Worm (Caenorhabditis elegans) whole organism, young adult: Measurements from ENCODE around the gene algn-9.
A peak's percentile ranks its signal among the peaks of the same experiment; 100 is the strongest.

Experiments
- B0035.1 ChIP-seq: sonication (generic microtip); optimal IDR thresholded peaks from 2 replicates; lab custom pipeline; 2016; ENCODE audit warnings: missing genetic modification characterization, mild to moderate bottlenecking, missing compliant biosample characterization, missing genotype, missing genetic modification reagents
- B0261.1 ChIP-seq: sonication (generic microtip); optimal IDR thresholded peaks from 2 replicates; lab custom pipeline; 2016; ENCODE audit warnings: mild to moderate bottlenecking, missing genetic modification characterization, moderate library complexity, missing compliant biosample characterization
- B0336.3 ChIP-seq: fragments of 200-800 bp; sonication (Bioruptor generic); IDR thresholded peaks from 2 replicates; pipeline ENCODE4 v1.3.6; 2022; ENCODE audit warnings: missing genetic modification characterization, missing compliant biosample characterization
- C06A6.2 ChIP-seq: fragments of 200-800 bp; sonication (Bioruptor generic); conservative IDR thresholded peaks from 2 replicates; pipeline ENCODE4 v1.3.6; 2022; ENCODE audit warnings: missing genetic modification characterization, missing compliant biosample characterization
- F10E7.11 ChIP-seq: sonication (generic microtip); optimal IDR thresholded peaks from 2 replicates; lab custom pipeline; 2017; ENCODE audit warnings: mild to moderate bottlenecking, missing genetic modification characterization, moderate library complexity, missing compliant biosample characterization
- F23B12.7 ChIP-seq: sonication (generic microtip); optimal IDR thresholded peaks from 2 replicates; lab custom pipeline; 2017; ENCODE audit warnings: missing genetic modification characterization, mild to moderate bottlenecking, missing compliant biosample characterization, antibody characterized with exemption, moderate library complexity; ENCODE audit not compliant: insufficient read depth
- F52B5.7 ChIP-seq: sonication (generic microtip); optimal IDR thresholded peaks from 2 replicates; lab custom pipeline; 2016; ENCODE audit warnings: mild to moderate bottlenecking, missing genetic modification characterization, missing compliant biosample characterization
- F55B11.4 ChIP-seq: sonication (generic microtip); optimal IDR thresholded peaks from 2 replicates; lab custom pipeline; 2016; ENCODE audit warnings: missing compliant biosample characterization, missing genetic modification characterization, borderline replicate concordance; ENCODE audit not compliant: insufficient read depth
- F57A8.1 ChIP-seq: fragments of 200-800 bp; sonication (Bioruptor generic); optimal IDR thresholded peaks from 2 replicates; lab custom pipeline; 2018; ENCODE audit warnings: mild to moderate bottlenecking, missing genetic modification characterization, moderate library complexity, missing compliant biosample characterization
- F57C9.4 ChIP-seq: sonication (generic microtip); optimal IDR thresholded peaks from 2 replicates; lab custom pipeline; 2017; ENCODE audit warnings: mild to moderate bottlenecking, missing genetic modification characterization, missing compliant biosample characterization
- Y53F4B.3 ChIP-seq: fragments of 200-800 bp; sonication (Bioruptor generic); IDR thresholded peaks from 2 replicates; pipeline ENCODE4 v1.3.6; 2022; ENCODE audit warnings: missing genetic modification reagents, missing genetic modification characterization, missing compliant biosample characterization
- Y53G8AR.9 ChIP-seq: fragments of 200-800 bp; sonication (Bioruptor generic); conservative IDR thresholded peaks from 2 replicates; pipeline ENCODE4 v1.3.6; 2022; ENCODE audit warnings: missing genetic modification reagents, missing genetic modification characterization, missing compliant biosample characterization
- Y56A3A.18 ChIP-seq: fragments of 200-800 bp; sonication (Bioruptor generic); IDR thresholded peaks from 2 replicates; pipeline ENCODE4 v1.3.6; 2022; ENCODE audit warnings: missing genetic modification reagents, missing genetic modification characterization, missing compliant biosample characterization
- Y79H2A.3 ChIP-seq: fragments of 200-800 bp; sonication (Bioruptor generic); conservative IDR thresholded peaks from 2 replicates; pipeline ENCODE4 v1.3.6; 2022; ENCODE audit warnings: missing genetic modification reagents, missing genetic modification characterization, missing compliant biosample characterization
- akir-1 ChIP-seq: fragments of 200-800 bp; sonication (Bioruptor generic); optimal IDR thresholded peaks from 2 replicates; lab custom pipeline; 2018; ENCODE audit warnings: mild to moderate bottlenecking, missing genetic modification characterization, moderate library complexity, missing compliant biosample characterization
- atf-7 ChIP-seq: sonication (generic microtip); optimal IDR thresholded peaks from 2 replicates; lab custom pipeline; 2017; ENCODE audit warnings: mild to moderate bottlenecking, missing genetic modification characterization, missing compliant biosample characterization
- attf-3 ChIP-seq: fragments of 200-800 bp; sonication (Bioruptor generic); conservative IDR thresholded peaks from 2 replicates; pipeline ENCODE4 v1.3.6; 2022; ENCODE audit warnings: missing genetic modification reagents, missing genetic modification characterization, missing compliant biosample characterization
- bed-1 ChIP-seq: fragments of 200-800 bp; sonication (Bioruptor generic); IDR thresholded peaks from 2 replicates; pipeline ENCODE4 v1.3.6; 2022; ENCODE audit warnings: missing genetic modification reagents, missing genetic modification characterization, missing compliant biosample characterization
- bed-2 ChIP-seq: fragments of 200-800 bp; sonication (Bioruptor generic); IDR thresholded peaks from 2 replicates; pipeline ENCODE4 v1.3.6; 2022; ENCODE audit warnings: missing genetic modification reagents, missing genetic modification characterization, missing compliant biosample characterization
- ceh-91 ChIP-seq: fragments of 200-800 bp; sonication (Bioruptor generic); IDR thresholded peaks from 2 replicates; pipeline ENCODE4 v1.3.6; 2022; ENCODE audit warnings: missing genetic modification reagents, missing genetic modification characterization, missing compliant biosample characterization
- chd-7 ChIP-seq: sonication (generic microtip); optimal IDR thresholded peaks from 2 replicates; lab custom pipeline; 2016; ENCODE audit warnings: mild to moderate bottlenecking, missing genetic modification characterization, moderate library complexity, missing compliant biosample characterization
- ets-4 ChIP-seq: fragments of 200-800 bp; sonication (Bioruptor generic); optimal IDR thresholded peaks from 2 replicates; lab custom pipeline; 2018; ENCODE audit warnings: mild to moderate bottlenecking, missing genetic modification characterization, missing compliant biosample characterization
- him-1 ChIP-seq: sonication (generic microtip); optimal IDR thresholded peaks from 2 replicates; lab custom pipeline; 2016; ENCODE audit warnings: missing genotype, missing genetic modification reagents, missing genetic modification characterization, missing compliant biosample characterization
- hmg-1.2 ChIP-seq: fragments of 200-800 bp; sonication (Bioruptor generic); IDR thresholded peaks from 2 replicates; pipeline ENCODE4 v1.3.6; 2022; ENCODE audit warnings: missing genetic modification reagents, missing genetic modification characterization, missing compliant biosample characterization
- hmg-20 ChIP-seq: fragments of 200-800 bp; sonication (Bioruptor generic); IDR thresholded peaks from 2 replicates; pipeline ENCODE4 v1.3.6; 2022; ENCODE audit warnings: missing genetic modification reagents, missing genetic modification characterization, missing compliant biosample characterization
- let-526 ChIP-seq: fragments of 200-800 bp; sonication (Bioruptor generic); IDR thresholded peaks from 2 replicates; pipeline ENCODE4 v1.3.6; 2022; ENCODE audit warnings: missing genetic modification reagents, missing genetic modification characterization, missing compliant biosample characterization
- lin-26 ChIP-seq: fragments of 200-800 bp; sonication (Bioruptor generic); IDR thresholded peaks from 2 replicates; pipeline ENCODE4 v1.3.6; 2022; ENCODE audit warnings: missing genetic modification reagents, missing genetic modification characterization, missing compliant biosample characterization
- lin-35 ChIP-seq, 3 experiments: fragments of 150-350 bp in 2 of 3; sonication (generic microtip) in 1 of 3; optimal IDR thresholded peaks; 2 replicates each; lab custom pipeline; 2014 to 2018; ENCODE audit warnings: missing biosample characterization in 3 of 3, missing genetic modification characterization in 3 of 3, missing genetic modification reagents in 3 of 3
- lin-40 ChIP-seq: sonication (generic microtip); optimal IDR thresholded peaks from 2 replicates; lab custom pipeline; 2016; ENCODE audit warnings: missing genetic modification characterization, mild to moderate bottlenecking, missing compliant biosample characterization, missing genotype, missing genetic modification reagents
- lsl-1 ChIP-seq: fragments of 200-800 bp; sonication (Bioruptor generic); optimal IDR thresholded peaks from 2 replicates; lab custom pipeline; 2018; ENCODE audit warnings: mild to moderate bottlenecking, missing genetic modification characterization, moderate library complexity, missing compliant biosample characterization
- madf-3 ChIP-seq: fragments of 200-800 bp; sonication (Bioruptor generic); IDR thresholded peaks from 2 replicates; pipeline ENCODE4 v1.3.6; 2022; ENCODE audit warnings: missing genetic modification reagents, missing genetic modification characterization, missing compliant biosample characterization
- madf-8 ChIP-seq: fragments of 200-800 bp; sonication (Bioruptor generic); conservative IDR thresholded peaks from 2 replicates; pipeline ENCODE4 v1.3.6; 2022; ENCODE audit warnings: missing genetic modification reagents, missing genetic modification characterization, missing compliant biosample characterization
- nhr-179 ChIP-seq: sonication (generic microtip); optimal IDR thresholded peaks from 2 replicates; lab custom pipeline; 2016; ENCODE audit warnings: mild to moderate bottlenecking, missing genetic modification characterization, missing compliant biosample characterization
- nhr-27 ChIP-seq: fragments of 200-800 bp; sonication (Bioruptor generic); optimal IDR thresholded peaks from 2 replicates; lab custom pipeline; 2018; ENCODE audit warnings: mild to moderate bottlenecking, missing genetic modification characterization, moderate library complexity, missing compliant biosample characterization
- nhr-80 ChIP-seq: sonication (generic microtip); optimal IDR thresholded peaks from 2 replicates; lab custom pipeline; 2016; ENCODE audit warnings: missing genetic modification characterization, missing compliant biosample characterization
- nhr-90 ChIP-seq: sonication (generic microtip); optimal IDR thresholded peaks from 2 replicates; lab custom pipeline; 2016; ENCODE audit warnings: missing genotype, mild to moderate bottlenecking, missing genetic modification characterization, missing compliant biosample characterization
- rcor-1 ChIP-seq: fragments of 200-800 bp; sonication (Bioruptor generic); IDR thresholded peaks from 2 replicates; pipeline ENCODE4 v1.3.6; 2022; ENCODE audit warnings: missing genetic modification reagents, missing genetic modification characterization, missing compliant biosample characterization
- rpc-1 ChIP-seq, 2 experiments: fragments of 150-350 bp in 1 of 2; sonication (generic microtip) in 1 of 2; optimal IDR thresholded peaks; 2 replicates each; lab custom pipeline; 2014 to 2018; ENCODE audit warnings: missing biosample characterization in 1 of 2, missing genetic modification characterization in 1 of 2, missing genetic modification reagents in 1 of 2, missing genotype in 1 of 2
- somi-1 ChIP-seq: fragments of 200-800 bp; sonication (Bioruptor generic); optimal IDR thresholded peaks from 2 replicates; lab custom pipeline; 2018; ENCODE audit warnings: mild to moderate bottlenecking, missing genetic modification characterization, missing compliant biosample characterization
- tlf-1 ChIP-seq: fragments of 200-800 bp; sonication (Bioruptor generic); optimal IDR thresholded peaks from 2 replicates; lab custom pipeline; 2018; ENCODE audit warnings: mild to moderate bottlenecking, missing genetic modification characterization, missing compliant biosample characterization
- unc-62 ChIP-seq: fragments of 150-350 bp; optimal IDR thresholded peaks from 2 replicates; lab custom pipeline; 2014; ENCODE audit warnings: missing biosample characterization, missing genetic modification reagents, missing genetic modification characterization
- zfh-2 ChIP-seq: fragments of 200-800 bp; sonication (Bioruptor generic); conservative IDR thresholded peaks from 2 replicates; pipeline ENCODE4 v1.3.6; 2022; ENCODE audit warnings: missing genetic modification reagents, missing genetic modification characterization, missing compliant biosample characterization
- zim-3 ChIP-seq: sonication (generic microtip); optimal IDR thresholded peaks from 2 replicates; lab custom pipeline; 2017; ENCODE audit warnings: mild to moderate bottlenecking, missing genetic modification characterization, moderate library complexity, missing compliant biosample characterization
- ztf-28 ChIP-seq: fragments of 200-800 bp; sonication (Bioruptor generic); IDR thresholded peaks from 2 replicates; pipeline ENCODE4 v1.3.6; 2022; ENCODE audit warnings: missing genetic modification reagents, missing genetic modification characterization, missing compliant biosample characterization
- ztf-6 ChIP-seq: fragments of 200-800 bp; sonication (Bioruptor generic); IDR thresholded peaks from 2 replicates; pipeline ENCODE4 v1.3.6; 2022; ENCODE audit warnings: missing genetic modification reagents, missing genetic modification characterization, missing compliant biosample characterization

algn-9 gene

ce11 chrII:10543457-10544137 is 40.5 kb upstream of the algn-9 start (continued):
- TF ChIP-seq lin-35 (GFP tag; optimal IDR thresholded peaks at IDR 0.05; lab: Kevin White, UChicago) (peak in 1 of 3 experiments; percentile 23), C06A6.2 (GFP tag; lab: Robert Waterston, UW) (no peak), him-1 (no peak), somi-1 (GFP tag; lab: Kevin White, UChicago) (no peak), B0261.1 (tag; lab: Kevin White, UChicago) (no peak), hmg-1.2 (peak; percentile 40), ztf-28 (GFP tag; lab: Robert Waterston, UW) (peak; percentile 40; the same call in 1 of the 2 replicates), Y79H2A.3 (GFP tag; lab: Robert Waterston, UW) (no peak), rcor-1 (GFP tag; lab: Robert Waterston, UW) (0 out of 2 replicates have a peak, but pooled peaks have one; percentile 19), F10E7.11 (tag; lab: Kevin White, UChicago) (no peak), tlf-1 (no peak), lsl-1 (GFP tag; lab: Kevin White, UChicago) (peak; percentile 18), lin-26 (GFP tag; lab: Robert Waterston, UW) (no peak; the same call in none of the 2 replicates), nhr-90 (tag; lab: Kevin White, UChicago) (no peak), chd-7 (tag; lab: Kevin White, UChicago) (peak; percentile 20), bed-2 (GFP tag; lab: Robert Waterston, UW) (no peak), ceh-91 (GFP tag; lab: Robert Waterston, UW) (no peak), nhr-27 (no peak), lin-40 (tag; lab: Kevin White, UChicago) (no peak), F57A8.1 (GFP tag; lab: Kevin White, UChicago) (no peak), madf-8 (GFP tag; lab: Robert Waterston, UW) (no peak), F55B11.4 (tag; lab: Kevin White, UChicago) (no peak)

- TF ChIP-seq nhr-80 (tag; lab: Kevin White, UChicago), result no peak
- peak; percentile 9; the same call in 1 of the 2 replicates for TF ChIP-seq B0336.3 (GFP tag; lab: Robert Waterston, UW)
- no peak for TF ChIP-seq let-526 (GFP tag; lab: Robert Waterston, UW)
- no peak for TF ChIP-seq C06A6.2 (GFP tag; lab: Robert Waterston, UW)
- TF ChIP-seq ets-4 (GFP tag; lab: Kevin White, UChicago), result peak; percentile 19
- no peak for TF ChIP-seq F52B5.7 (tag; lab: Kevin White, UChicago)
- no peak for TF ChIP-seq Y56A3A.18 (GFP tag; lab: Robert Waterston, UW)
- no peak for TF ChIP-seq him-1
- TF ChIP-seq B0035.1 (tag; lab: Kevin White, UChicago), result no peak
- TF ChIP-seq atf-7 (tag; lab: Kevin White, UChicago), result no peak
- TF ChIP-seq bed-1 (GFP tag; lab: Robert Waterston, UW), result 0 out of 2 replicates have a peak, but pooled peaks have one; percentile 26
- TF ChIP-seq nhr-179, result no peak
- TF ChIP-seq F57C9.4 (tag; lab: Kevin White, UChicago), result no peak
- TF ChIP-seq F23B12.7 (tag; lab: Kevin White, UChicago), result no peak
- TF ChIP-seq Y53F4B.3 (GFP tag; lab: Robert Waterston, UW), result no peak
- no peak for TF ChIP-seq attf-3 (GFP tag; lab: Robert Waterston, UW)
- no peak for TF ChIP-seq zim-3 (tag; lab: Kevin White, UChicago)
- TF ChIP-seq unc-62, result no peak
- peak; percentile 44 for TF ChIP-seq Y53G8AR.9 (GFP tag; lab: Robert Waterston, UW)
- peak; percentile 1 for TF ChIP-seq akir-1 (GFP tag; lab: Kevin White, UChicago)
- TF ChIP-seq ztf-6 (GFP tag; lab: Robert Waterston, UW), result no peak
- peak; percentile 19; the same call in 1 of the 2 replicates for TF ChIP-seq zfh-2 (GFP tag; lab: Robert Waterston, UW)
- TF ChIP-seq rpc-1 (optimal IDR thresholded peaks at IDR 0.05; lab: Kevin White, UChicago), result no peak
- no peak for TF ChIP-seq rpc-1 (tag; optimal IDR thresholded peaks at IDR 0.05; lab: Kevin White, UChicago)
- 0 out of 2 replicates have a peak, but pooled peaks have one; percentile 34 for TF ChIP-seq madf-3 (GFP tag; lab: Robert Waterston, UW)
- TF ChIP-seq hmg-20 (GFP tag; lab: Robert Waterston, UW), result no peak
- peak in 1 of 3 experiments; percentile 23 for TF ChIP-seq lin-35 (GFP tag; optimal IDR thresholded peaks at IDR 0.05; lab: Kevin White, UChicago)
- no peak for TF ChIP-seq Y79H2A.3 (GFP tag; lab: Robert Waterston, UW)
Measured at ce11 chrII:10544374-10544908, 39.7 kb upstream of the algn-9 start.
